Worm (Caenorhabditis elegans) whole organism, early embryonic: Measurements from ENCODE around the gene W02B8.1.
A peak's percentile ranks its signal among the peaks of the same experiment; 100 is the strongest.

Experiments
- B0310.2 ChIP-seq: sonication (generic microtip); optimal IDR thresholded peaks from 2 replicates; lab custom pipeline; 2016; ENCODE audit warnings: mild to moderate bottlenecking, missing genetic modification characterization, missing compliant biosample characterization
- F13C5.2 ChIP-seq: sonication (generic microtip); optimal IDR thresholded peaks from 2 replicates; lab custom pipeline; 2017; ENCODE audit warnings: mild to moderate bottlenecking, missing genetic modification characterization, inconsistent platforms, missing compliant biosample characterization
- aly-1 ChIP-seq: sonication (generic microtip); optimal IDR thresholded peaks from 2 replicates; lab custom pipeline; 2016; ENCODE audit warnings: missing genetic modification characterization, missing compliant biosample characterization
- ama-1 ChIP-seq: fragments of 150-350 bp; optimal IDR thresholded peaks from 2 replicates; lab custom pipeline; 2014
- ceh-13 ChIP-seq: fragments of 200-800 bp; sonication (Bioruptor generic); optimal IDR thresholded peaks from 2 replicates; lab custom pipeline; 2018; ENCODE audit warnings: mild to moderate bottlenecking, missing genetic modification characterization, missing compliant biosample characterization
- ceh-36 ChIP-seq: sonication (generic microtip); optimal IDR thresholded peaks from 2 replicates; lab custom pipeline; 2016; ENCODE audit warnings: missing genetic modification characterization, inconsistent platforms, missing compliant biosample characterization
- ets-7 ChIP-seq: sonication (generic microtip); optimal IDR thresholded peaks from 2 replicates; lab custom pipeline; 2016; ENCODE audit warnings: missing genotype, missing genetic modification characterization, missing compliant biosample characterization
- flt-1 ChIP-seq: fragments of 200-800 bp; sonication (Bioruptor generic); IDR thresholded peaks from 2 replicates; pipeline ENCODE4 v1.3.6; 2022; ENCODE audit warnings: missing genetic modification characterization, missing compliant biosample characterization
- hmbx-1 ChIP-seq: sonication (generic microtip); optimal IDR thresholded peaks from 2 replicates; lab custom pipeline; 2016; ENCODE audit warnings: mild to moderate bottlenecking, missing genetic modification characterization, missing compliant biosample characterization
- hmg-4 ChIP-seq: fragments of 200-800 bp; sonication (Bioruptor generic); optimal IDR thresholded peaks from 2 replicates; lab custom pipeline; 2018; ENCODE audit warnings: mild to moderate bottlenecking, missing genetic modification characterization, missing compliant biosample characterization
- hnd-1 ChIP-seq: sonication (generic microtip); optimal IDR thresholded peaks from 2 replicates; lab custom pipeline; 2016; ENCODE audit warnings: missing genetic modification characterization, missing compliant biosample characterization
- pes-1 ChIP-seq: fragments of 200-800 bp; sonication (Bioruptor generic); IDR thresholded peaks from 2 replicates; pipeline ENCODE4 v1.3.6; 2022; ENCODE audit warnings: missing genetic modification reagents, missing genetic modification characterization, missing compliant biosample characterization
- scrt-1 ChIP-seq: fragments of 200-800 bp; sonication (Bioruptor generic); IDR thresholded peaks from 2 replicates; pipeline ENCODE4 v1.3.6; 2022; ENCODE audit warnings: missing genetic modification characterization, missing compliant biosample characterization
- sea-1 ChIP-seq: fragments of 200-800 bp; sonication (Bioruptor generic); conservative IDR thresholded peaks from 2 replicates; pipeline ENCODE4 v1.3.6; 2022; ENCODE audit warnings: missing genetic modification characterization, missing compliant biosample characterization
- tbx-11 ChIP-seq: fragments of 200-800 bp; sonication (Bioruptor generic); IDR thresholded peaks from 2 replicates; pipeline ENCODE4 v1.3.6; 2022; ENCODE audit warnings: missing genetic modification characterization, missing compliant biosample characterization
- tbx-37 ChIP-seq: fragments of 200-800 bp; sonication (Bioruptor generic); conservative IDR thresholded peaks from 2 replicates; pipeline ENCODE4 v1.3.6; 2022; ENCODE audit warnings: missing genetic modification reagents, missing genetic modification characterization, missing compliant biosample characterization
- tra-4 ChIP-seq: sonication (generic microtip); optimal IDR thresholded peaks from 2 replicates; lab custom pipeline; 2017; ENCODE audit warnings: missing genetic modification characterization, missing compliant biosample characterization

Gene W02B8.1

ce11 chrII:13931944-13932343, 30.0 kb upstream of the W02B8.1 start, which contains the start of gene hot-3:
Gene hot-3, minus strand, starts transcription at chrII:13932044.
- TF ChIP-seq pes-1 (GFP tag; lab: Robert Waterston, UW) (no peak), ceh-13 (GFP tag; lab: Kevin White, UChicago) (no peak), hmg-4 (GFP tag; lab: Kevin White, UChicago) (no peak), hmbx-1 (tag; lab: Kevin White, UChicago) (no peak), flt-1 (no peak), ama-1 (lab: Kevin White, UChicago) (no peak), ceh-36 (tag; lab: Kevin White, UChicago) (no peak)

DNA sequence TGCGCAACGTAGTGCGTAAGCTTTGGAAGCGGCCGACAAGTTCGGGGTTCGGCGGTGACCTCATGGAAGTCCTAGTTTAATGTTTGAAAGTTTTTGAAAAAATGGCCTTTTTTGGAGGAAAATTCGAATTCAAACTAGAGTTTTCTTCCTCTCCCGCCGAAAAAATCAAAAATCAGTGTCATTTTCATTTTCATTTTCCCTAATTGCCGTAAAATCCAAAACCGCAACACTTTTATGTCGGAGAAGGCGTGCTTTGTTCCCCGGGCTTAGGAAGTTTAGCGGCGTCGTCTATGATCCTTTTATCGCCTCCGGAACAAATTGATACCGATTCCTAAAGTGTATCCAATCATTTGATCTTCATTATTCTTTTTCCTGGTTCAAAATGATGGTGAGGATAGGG, 23.0 kb upstream of the W02B8.1 start, which contains the start of gene mltn-5:
mltn-5 (plus strand) TSS at position 301 of the 400 bp plus-strand sequence.
- no peak for TF ChIP-seq flt-1
- no peak for TF ChIP-seq ets-7
- no peak for TF ChIP-seq ceh-36 (tag; lab: Kevin White, UChicago)
- TF ChIP-seq hmbx-1 (tag; lab: Kevin White, UChicago) = no peak
- no peak for TF ChIP-seq tbx-11 (GFP tag; lab: Robert Waterston, UW)
- no peak for TF ChIP-seq B0310.2 (tag; lab: Kevin White, UChicago)

DNA sequence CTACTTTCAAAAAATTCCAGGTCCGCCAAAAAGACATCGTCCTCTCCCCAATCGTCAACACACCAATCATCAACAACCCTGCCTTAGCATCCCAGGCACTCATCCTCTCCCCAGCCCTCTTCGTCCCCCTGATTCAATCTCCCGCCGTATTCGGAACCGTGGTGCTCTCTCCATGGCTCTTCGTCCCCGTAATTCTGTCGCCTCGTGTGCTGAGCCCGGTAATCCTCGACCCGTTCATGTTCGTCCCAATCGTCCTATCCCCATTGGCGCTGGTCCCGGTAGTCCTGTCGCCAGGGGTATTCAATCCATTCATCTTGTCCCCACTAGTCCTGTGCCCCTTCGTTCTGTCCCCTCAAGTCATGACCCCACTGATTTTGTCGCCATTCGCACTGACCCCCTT, 17.2 kb upstream of the W02B8.1 start:
- TF ChIP-seq sea-1 (GFP tag; lab: Robert Waterston, UW) = 0 out of 2 replicates have a peak, but pooled peaks have one; percentile 22
- no peak for TF ChIP-seq tbx-11 (GFP tag; lab: Robert Waterston, UW)
- no peak for TF ChIP-seq hmg-4 (GFP tag; lab: Kevin White, UChicago)

DNA sequence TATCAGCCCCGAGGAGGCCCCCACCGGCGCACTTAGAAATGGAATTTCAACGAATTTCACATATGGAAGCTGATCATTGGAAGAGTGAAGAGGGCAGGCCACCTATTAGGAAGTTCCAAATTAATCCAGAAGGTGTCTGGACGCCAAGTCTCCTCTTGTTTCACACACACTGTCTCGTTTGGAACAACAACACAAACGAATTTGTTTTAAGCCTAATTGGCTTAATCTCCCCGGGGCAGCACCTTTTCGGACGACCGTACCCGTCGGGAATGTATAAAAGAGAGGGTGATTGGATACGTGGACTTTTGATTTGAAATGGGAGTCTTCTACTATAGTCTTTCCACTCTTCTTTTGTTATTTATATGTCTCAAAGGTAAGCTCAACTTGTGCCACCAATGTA, 14.1 kb upstream of the W02B8.1 start, which contains the start of gene mltn-3:
mltn-3 (plus strand) TSS at position 301 of the 400 bp plus-strand sequence.
- TF ChIP-seq aly-1 (tag; lab: Kevin White, UChicago) (no peak), ets-7 (no peak), hmg-4 (GFP tag; lab: Kevin White, UChicago) (no peak), ceh-13 (GFP tag; lab: Kevin White, UChicago) (no peak), B0310.2 (tag; lab: Kevin White, UChicago) (no peak)

- no peak for TF ChIP-seq tbx-11 (GFP tag; lab: Robert Waterston, UW)
- TF ChIP-seq ama-1 (lab: Kevin White, UChicago) = no peak
- no peak for TF ChIP-seq pes-1 (GFP tag; lab: Robert Waterston, UW)
- TF ChIP-seq tbx-37 (GFP tag; lab: Robert Waterston, UW) = 0 out of 2 replicates have a peak, but pooled peaks have one; percentile 15
- TF ChIP-seq ceh-36 (tag; lab: Kevin White, UChicago) = peak; percentile 29
- peak; percentile 63 for TF ChIP-seq F13C5.2 (tag; lab: Kevin White, UChicago)
Observed at ce11 chrII:13908592-13908991, 6.7 kb upstream of the W02B8.1 start, which contains the start of gene citk-1. Gene citk-1, plus strand, starts transcription at chrII:13908914.

- TF ChIP-seq sea-1 (GFP tag; lab: Robert Waterston, UW) = no peak
Observed at ce11 chrII:13907615-13908014, 5.7 kb upstream of the W02B8.1 start.

- TF ChIP-seq ceh-36 (tag; lab: Kevin White, UChicago) = peak; percentile 84
Observed at ce11 chrII:13905556-13905955, 3.6 kb upstream of the W02B8.1 start.

DNA sequence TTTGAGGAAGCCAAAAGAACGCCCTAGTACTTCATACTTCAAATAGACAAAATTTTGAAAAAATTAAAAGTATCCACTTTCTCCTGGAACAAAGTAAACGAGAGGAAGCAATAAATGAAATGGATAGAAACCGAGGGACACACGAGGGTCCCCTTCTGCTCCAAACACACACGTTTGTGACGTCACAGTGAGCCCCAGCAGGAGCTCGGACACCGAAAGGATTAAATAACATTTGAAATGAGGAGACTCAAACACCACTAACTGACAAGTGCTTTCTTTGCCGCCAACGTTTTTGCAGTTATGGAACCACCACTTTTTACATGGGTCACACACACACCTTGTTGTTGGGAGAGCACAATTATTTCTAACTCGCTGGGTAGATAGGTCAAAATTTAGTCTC, 1.6 kb upstream of the W02B8.1 start:
- TF ChIP-seq ets-7 (no peak), hnd-1 (tag; lab: Kevin White, UChicago) (no peak), flt-1 (no peak), F13C5.2 (tag; lab: Kevin White, UChicago) (no peak), ama-1 (lab: Kevin White, UChicago) (no peak), scrt-1 (no peak), tbx-37 (GFP tag; lab: Robert Waterston, UW) (no peak), ceh-13 (GFP tag; lab: Kevin White, UChicago) (no peak), tbx-11 (GFP tag; lab: Robert Waterston, UW) (no peak), hmg-4 (GFP tag; lab: Kevin White, UChicago) (no peak), sea-1 (GFP tag; lab: Robert Waterston, UW) (no peak), B0310.2 (tag; lab: Kevin White, UChicago) (no peak), aly-1 (tag; lab: Kevin White, UChicago) (no peak), ceh-36 (tag; lab: Kevin White, UChicago) (no peak), hmbx-1 (tag; lab: Kevin White, UChicago) (no peak)

ce11 chrII:13899777-13900176, 2.1 kb downstream of the W02B8.1 start:
- no peak for TF ChIP-seq flt-1
- no peak for TF ChIP-seq scrt-1
- TF ChIP-seq aly-1 (tag; lab: Kevin White, UChicago) = no peak

- no peak for TF ChIP-seq ceh-36 (tag; lab: Kevin White, UChicago)
- TF ChIP-seq flt-1 = no peak
- no peak for TF ChIP-seq B0310.2 (tag; lab: Kevin White, UChicago)
- TF ChIP-seq hmbx-1 (tag; lab: Kevin White, UChicago) = no peak
- no peak for TF ChIP-seq tbx-37 (GFP tag; lab: Robert Waterston, UW)
- no peak for TF ChIP-seq scrt-1
- no peak for TF ChIP-seq pes-1 (GFP tag; lab: Robert Waterston, UW)
- TF ChIP-seq sea-1 (GFP tag; lab: Robert Waterston, UW) = no peak
- TF ChIP-seq F13C5.2 (tag; lab: Kevin White, UChicago) = no peak
- TF ChIP-seq tra-4 (tag; lab: Kevin White, UChicago) = no peak
- TF ChIP-seq hnd-1 (tag; lab: Kevin White, UChicago) = no peak
- no peak for TF ChIP-seq ama-1 (lab: Kevin White, UChicago)
- no peak for TF ChIP-seq tbx-11 (GFP tag; lab: Robert Waterston, UW)
- no peak for TF ChIP-seq hmg-4 (GFP tag; lab: Kevin White, UChicago)
- no peak for TF ChIP-seq aly-1 (tag; lab: Kevin White, UChicago)
- TF ChIP-seq ceh-13 (GFP tag; lab: Kevin White, UChicago) = no peak
- TF ChIP-seq ets-7 = no peak
Observed at ce11 chrII:13896279-13896774, 5.6 kb downstream of the W02B8.1 start.
